Worm (Caenorhabditis elegans) whole organism, L1 larva: ENCODE measurements around the gene flp-23.

Experiments
- C04F5.9 ChIP-seq: sonication (generic microtip); optimal IDR thresholded peaks from 2 replicates; lab custom pipeline; 2016; ENCODE audit warnings: missing genetic modification characterization, missing compliant biosample characterization
- C16A3.4 ChIP-seq: fragments of 150-350 bp; optimal IDR thresholded peaks from 2 replicates; lab custom pipeline; 2014; ENCODE audit warnings: missing biosample characterization, missing genetic modification characterization
- C34B4.2 ChIP-seq: sonication (generic microtip); optimal IDR thresholded peaks from 2 replicates; lab custom pipeline; 2017; ENCODE audit warnings: mild to moderate bottlenecking, missing genetic modification characterization, missing compliant biosample characterization
- alr-1 ChIP-seq: fragments of 200-800 bp; sonication (Bioruptor generic); optimal IDR thresholded peaks from 2 replicates; lab custom pipeline; 2018; ENCODE audit warnings: borderline replicate concordance, mild to moderate bottlenecking, missing genetic modification characterization, missing compliant biosample characterization
- ceh-8 ChIP-seq: fragments of 200-800 bp; sonication (Bioruptor generic); optimal IDR thresholded peaks from 2 replicates; lab custom pipeline; 2018; ENCODE audit warnings: mild to moderate bottlenecking, missing genetic modification characterization, moderate library complexity, missing compliant biosample characterization
- ceh-82 ChIP-seq, 3 experiments: fragments of 150-350 bp in 1 of 3; sonication (generic microtip) in 2 of 3; optimal IDR thresholded peaks; 2 replicates each; lab custom pipeline; 2014 to 2017; ENCODE audit warnings: missing biosample characterization in 3 of 3, missing genetic modification characterization in 3 of 3
- ceh-88 ChIP-seq: fragments of 200-800 bp; sonication (Bioruptor generic); IDR thresholded peaks from 2 replicates; pipeline ENCODE4 v1.3.6; 2022; ENCODE audit warnings: missing genetic modification characterization, missing compliant biosample characterization
- dpl-1 ChIP-seq, 3 experiments: fragments of 150-350 bp in 2 of 3; sonication (generic microtip) in 1 of 3; optimal IDR thresholded peaks; 2 replicates each; lab custom pipeline; 2014 to 2017; ENCODE audit warnings: missing biosample characterization in 3 of 3, missing genetic modification characterization in 3 of 3, missing genetic modification reagents in 3 of 3
- dsc-1 ChIP-seq: sonication (generic microtip); optimal IDR thresholded peaks from 2 replicates; lab custom pipeline; 2016; ENCODE audit warnings: mild to moderate bottlenecking, missing genetic modification characterization, missing compliant biosample characterization
- efl-1 ChIP-seq, 4 experiments: fragments of 150-350 bp; optimal IDR thresholded peaks in 3 of 4; peaks in 1 of 4; 1 replicate in 1 of 4; 2 replicates in 3 of 4; lab custom pipeline; 2014; ENCODE audit warnings: missing biosample characterization in 2 of 4, missing genetic modification characterization in 2 of 4, missing genetic modification reagents in 2 of 4
- egl-27 ChIP-seq, 2 experiments: fragments of 150-350 bp in 1 of 2; sonication (generic microtip); optimal IDR thresholded peaks; 3 replicates each; lab custom pipeline; 2017 to 2018; ENCODE audit warnings: missing biosample characterization in 2 of 2, missing genetic modification characterization in 2 of 2, missing genetic modification reagents in 2 of 2
- elt-2 ChIP-seq: sonication (generic microtip); optimal IDR thresholded peaks from 2 replicates; lab custom pipeline; 2016; ENCODE audit warnings: missing genetic modification characterization, mild to moderate bottlenecking, inconsistent platforms, missing compliant biosample characterization, missing genetic modification reagents
- ets-5 ChIP-seq: fragments of 200-800 bp; sonication (Bioruptor generic); IDR thresholded peaks from 2 replicates; pipeline ENCODE4 v1.3.6; 2022; ENCODE audit warnings: missing genetic modification characterization, missing compliant biosample characterization
- fos-1 ChIP-seq: fragments of 150-350 bp; optimal IDR thresholded peaks from 2 replicates; lab custom pipeline; 2014; ENCODE audit warnings: missing biosample characterization, missing genetic modification characterization
- grh-1 ChIP-seq: fragments of 200-800 bp; sonication (Bioruptor generic); IDR thresholded peaks from 2 replicates; pipeline ENCODE4 v1.3.6; 2022; ENCODE audit warnings: missing genetic modification reagents, missing genetic modification characterization, missing compliant biosample characterization
- hlh-17 ChIP-seq: fragments of 200-800 bp; sonication (Bioruptor generic); optimal IDR thresholded peaks from 2 replicates; lab custom pipeline; 2018; ENCODE audit warnings: missing genetic modification characterization, mild to moderate bottlenecking, missing compliant biosample characterization, moderate library complexity, borderline replicate concordance
- hpl-2 ChIP-seq: fragments of 150-350 bp; optimal IDR thresholded peaks from 2 replicates; lab custom pipeline; 2014; ENCODE audit warnings: missing biosample characterization, missing genetic modification reagents, missing genetic modification characterization
- irx-1 ChIP-seq: sonication (generic microtip); optimal IDR thresholded peaks from 2 replicates; lab custom pipeline; 2016; ENCODE audit warnings: missing genetic modification characterization, missing compliant biosample characterization
- lin-14 ChIP-seq: fragments of 200-800 bp; sonication (Bioruptor generic); optimal IDR thresholded peaks from 2 replicates; lab custom pipeline; 2018; ENCODE audit warnings: mild to moderate bottlenecking, missing genetic modification characterization, moderate library complexity, missing compliant biosample characterization
- lin-35 ChIP-seq, 2 experiments: fragments of 150-350 bp; optimal IDR thresholded peaks; 2 replicates each; lab custom pipeline; 2014; ENCODE audit warnings: missing biosample characterization in 2 of 2, missing genetic modification characterization in 2 of 2, missing genetic modification reagents in 2 of 2
- lin-39 ChIP-seq: fragments of 150-350 bp; optimal IDR thresholded peaks from 2 replicates; lab custom pipeline; 2014; ENCODE audit warnings: missing biosample characterization, missing genetic modification reagents, missing genetic modification characterization
- lir-3 ChIP-seq: sonication (generic microtip); optimal IDR thresholded peaks from 2 replicates; lab custom pipeline; 2016; ENCODE audit warnings: mild to moderate bottlenecking, missing genetic modification characterization, moderate library complexity, missing compliant biosample characterization; ENCODE audit not compliant: poor library complexity
- lsy-2 ChIP-seq, 2 experiments: fragments of 150-350 bp; optimal IDR thresholded peaks; 2 replicates each; lab custom pipeline; 2014; ENCODE audit warnings: missing biosample characterization in 2 of 2, missing genetic modification characterization in 2 of 2
- mdl-1 ChIP-seq, 2 experiments: fragments of 150-350 bp; optimal IDR thresholded peaks; 2 replicates each; lab custom pipeline; 2014 to 2017; ENCODE audit warnings: missing biosample characterization in 2 of 2, missing genetic modification characterization in 2 of 2, inconsistent platforms in 1 of 2
- mef-2 ChIP-seq: fragments of 150-350 bp; optimal IDR thresholded peaks from 2 replicates; lab custom pipeline; 2014; ENCODE audit warnings: missing biosample characterization, missing genetic modification characterization
- nhr-11 ChIP-seq: fragments of 150-350 bp; optimal IDR thresholded peaks from 2 replicates; lab custom pipeline; 2014; ENCODE audit warnings: missing biosample characterization, missing genetic modification characterization
- nhr-19 ChIP-seq: fragments of 200-800 bp; sonication (Bioruptor generic); conservative IDR thresholded peaks from 2 replicates; pipeline ENCODE4 v1.3.6; 2022; ENCODE audit warnings: missing genetic modification characterization, missing compliant biosample characterization
- nhr-20 ChIP-seq: sonication (generic microtip); optimal IDR thresholded peaks from 2 replicates; lab custom pipeline; 2016; ENCODE audit warnings: mild to moderate bottlenecking, missing genetic modification characterization, missing compliant biosample characterization
- nhr-237 ChIP-seq: fragments of 150-350 bp; optimal IDR thresholded peaks from 2 replicates; lab custom pipeline; 2014; ENCODE audit warnings: missing biosample characterization, missing genetic modification characterization
- nhr-47 ChIP-seq: sonication (generic microtip); optimal IDR thresholded peaks from 2 replicates; lab custom pipeline; 2016; ENCODE audit warnings: mild to moderate bottlenecking, missing genetic modification characterization, moderate library complexity, missing compliant biosample characterization
- nhr-71 ChIP-seq: sonication (generic microtip); optimal IDR thresholded peaks from 2 replicates; lab custom pipeline; 2016; ENCODE audit warnings: mild to moderate bottlenecking, missing genetic modification characterization, moderate library complexity, missing compliant biosample characterization
- nhr-76 ChIP-seq: sonication (generic microtip); optimal IDR thresholded peaks from 2 replicates; lab custom pipeline; 2017; ENCODE audit warnings: missing biosample characterization, missing genetic modification characterization
- nhr-84 ChIP-seq: sonication (generic microtip); optimal IDR thresholded peaks from 2 replicates; lab custom pipeline; 2017; ENCODE audit warnings: missing biosample characterization, missing genetic modification characterization
- nhr-85 ChIP-seq: sonication (generic microtip); peaks from one replicate; lab custom pipeline; 2016; ENCODE audit warnings: missing genetic modification characterization, inconsistent platforms, missing compliant biosample characterization
- nhr-90 ChIP-seq: sonication (generic microtip); optimal IDR thresholded peaks from 2 replicates; lab custom pipeline; 2016; ENCODE audit warnings: mild to moderate bottlenecking, missing genetic modification characterization, missing compliant biosample characterization; ENCODE audit not compliant: poor library complexity
- pag-3 ChIP-seq: sonication (generic microtip); optimal IDR thresholded peaks from 2 replicates; lab custom pipeline; 2017; ENCODE audit warnings: missing genetic modification characterization, mild to moderate bottlenecking, missing compliant biosample characterization, antibody characterized with exemption, borderline replicate concordance; ENCODE audit not compliant: insufficient read depth
- pax-3 ChIP-seq: fragments of 200-800 bp; sonication (Bioruptor generic); optimal IDR thresholded peaks from 2 replicates; lab custom pipeline; 2018; ENCODE audit warnings: mild to moderate bottlenecking, missing genetic modification characterization, moderate library complexity, missing compliant biosample characterization
- skn-1 ChIP-seq: fragments of 150-350 bp; optimal IDR thresholded peaks from 2 replicates; lab custom pipeline; 2014; ENCODE audit warnings: missing biosample characterization, missing genetic modification characterization
- snu-23 ChIP-seq: sonication (generic microtip); optimal IDR thresholded peaks from 2 replicates; lab custom pipeline; 2016; ENCODE audit warnings: missing genetic modification characterization, missing compliant biosample characterization
- sox-4 ChIP-seq: sonication (generic microtip); optimal IDR thresholded peaks from 2 replicates; lab custom pipeline; 2016; ENCODE audit warnings: missing genetic modification characterization, missing compliant biosample characterization
- sptf-1 ChIP-seq: fragments of 150-350 bp; optimal IDR thresholded peaks from 2 replicates; lab custom pipeline; 2014; ENCODE audit warnings: missing biosample characterization, missing genetic modification characterization
- tbx-2 ChIP-seq: sonication (generic microtip); optimal IDR thresholded peaks from 2 replicates; lab custom pipeline; 2016; ENCODE audit warnings: missing genetic modification characterization, missing compliant biosample characterization
- unc-130 ChIP-seq: fragments of 150-350 bp; optimal IDR thresholded peaks from 2 replicates; lab custom pipeline; 2017; ENCODE audit warnings: missing biosample characterization, missing genetic modification characterization, inconsistent platforms
- unc-86 ChIP-seq: sonication (generic microtip); optimal IDR thresholded peaks from 2 replicates; lab custom pipeline; 2016; ENCODE audit warnings: missing genetic modification characterization, missing compliant biosample characterization
- unc-98 ChIP-seq: fragments of 200-800 bp; sonication (Bioruptor generic); IDR thresholded peaks from 2 replicates; pipeline ENCODE4 v1.3.6; 2022; ENCODE audit warnings: missing genetic modification characterization, missing compliant biosample characterization
- zag-1 ChIP-seq: fragments of 150-350 bp; optimal IDR thresholded peaks from 2 replicates; lab custom pipeline; 2014; ENCODE audit warnings: missing biosample characterization, missing genetic modification characterization

The flp-23 gene

DNA sequence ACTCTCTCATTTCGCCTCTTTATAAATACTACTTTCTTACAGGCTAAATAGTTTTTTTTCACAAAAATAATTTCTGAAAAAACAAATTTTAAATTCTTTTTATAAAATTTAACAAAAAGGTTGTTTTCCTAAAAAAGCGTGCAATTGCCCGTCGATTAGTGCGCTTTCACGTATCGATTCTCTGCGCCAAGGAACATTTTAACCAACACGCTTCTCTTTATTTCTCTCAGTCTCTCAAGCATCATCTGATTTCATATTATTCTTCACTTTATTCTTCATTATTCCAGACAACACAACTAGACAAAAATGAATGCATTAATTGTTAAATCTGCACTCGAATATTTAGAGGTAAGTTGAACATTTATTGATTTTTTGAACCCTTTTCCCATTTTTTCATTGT is 39.1 kb downstream of the flp-23 start, which contains the start of gene B0303.4 (continued):
- TF ChIP-seq skn-1 (tag; lab: Kevin White, UChicago) (peak; percentile 53), nhr-90 (tag; lab: Kevin White, UChicago) (peak; percentile 20), grh-1 (GFP tag; lab: Robert Waterston, UW) (no peak), lir-3 (peak; percentile 38), lin-39 (tag; lab: Kevin White, UChicago) (no peak), ceh-88 (GFP tag; lab: Robert Waterston, UW) (no peak), alr-1 (no peak), ets-5 (no peak), fos-1 (tag; lab: Kevin White, UChicago) (no peak), mef-2 (tag; lab: Kevin White, UChicago) (no peak), C16A3.4 (tag; lab: Kevin White, UChicago) (peak; percentile 51), elt-2 (tag; lab: Kevin White, UChicago) (no peak), ceh-82 (tag; optimal IDR thresholded peaks at IDR 0.05; lab: Kevin White, UChicago) (peak in 1 of 3 experiments; percentile 33), snu-23 (GFP tag; lab: Kevin White, UChicago) (peak; percentile 74), nhr-20 (peak; percentile 52), nhr-237 (tag; lab: Kevin White, UChicago) (no peak), zag-1 (tag; lab: Kevin White, UChicago) (no peak), pax-3 (no peak), nhr-11 (no peak), unc-86 (no peak), pag-3 (tag; lab: Kevin White, UChicago) (peak; percentile 43), nhr-85 (tag; lab: Kevin White, UChicago) (no peak)

DNA sequence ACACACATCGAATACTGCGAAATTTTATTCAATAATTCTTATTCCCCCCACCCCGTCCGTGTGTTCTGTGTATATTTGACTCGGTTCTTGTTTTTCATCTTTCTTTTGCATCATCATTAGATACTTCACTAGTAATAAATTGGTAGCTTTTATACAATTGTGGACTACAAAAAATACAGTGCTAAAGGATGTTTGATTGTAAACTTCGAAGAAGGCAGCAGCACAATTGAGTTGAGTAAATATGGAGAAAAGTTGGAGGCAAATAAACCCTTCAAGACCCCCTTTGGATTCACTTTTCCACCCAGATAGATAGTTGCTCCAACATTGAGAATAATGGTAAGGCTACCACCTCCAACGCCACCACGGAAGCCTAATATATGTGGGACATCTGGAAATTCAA is 42.8 kb downstream of the flp-23 start, which contains the start of gene B0303.7:
Gene B0303.7, plus strand, starts transcription at position 301 of the 400 bp plus-strand sequence.
- TF ChIP-seq lin-35 (GFP tag; optimal IDR thresholded peaks at IDR 0.05; lab: Kevin White, UChicago) (no peak), mdl-1 (tag; optimal IDR thresholded peaks at IDR 0.05; lab: Kevin White, UChicago) (no peak), nhr-47 (tag; lab: Kevin White, UChicago) (no peak), efl-1 (optimal IDR thresholded peaks at IDR 0.05; lab: Kevin White, UChicago) (no peak), efl-1 (GFP tag; optimal IDR thresholded peaks at IDR 0.05 in 1 of 2; lab: Kevin White, UChicago) (no peak), nhr-85 (tag; lab: Kevin White, UChicago) (no peak), sox-4 (tag; lab: Kevin White, UChicago) (no peak), lsy-2 (tag; optimal IDR thresholded peaks at IDR 0.05; lab: Kevin White, UChicago) (no peak), lir-3 (no peak), alr-1 (no peak), irx-1 (no peak), unc-130 (tag; lab: Kevin White, UChicago) (no peak), zag-1 (tag; lab: Kevin White, UChicago) (no peak)
- TF ChIP-seq, all 84 proteins: peak for 0

DNA sequence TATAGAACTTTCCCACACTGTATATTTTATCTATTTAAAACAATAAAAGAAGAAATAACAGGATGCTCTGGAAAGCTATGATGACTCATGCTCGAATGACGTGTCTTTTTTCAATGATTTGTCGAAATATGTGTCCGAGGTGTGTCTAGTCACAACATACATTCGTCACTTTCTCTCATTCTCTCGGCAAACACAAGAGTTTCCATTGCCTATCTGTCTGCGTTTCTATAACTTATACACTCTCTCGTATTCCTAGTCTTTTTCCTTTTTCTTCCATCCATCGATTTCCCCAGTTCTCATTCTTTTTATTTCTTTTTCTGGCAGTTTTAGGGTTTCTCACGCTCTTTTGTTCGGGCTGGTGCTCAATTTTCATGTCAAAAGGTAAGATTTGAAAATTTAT is 46.1 kb downstream of the flp-23 start:
- TF ChIP-seq C04F5.9 (tag; lab: Kevin White, UChicago) (no peak), pax-3 (no peak), grh-1 (GFP tag; lab: Robert Waterston, UW) (no peak), ceh-8 (no peak), ceh-82 (tag; optimal IDR thresholded peaks at IDR 0.05; lab: Kevin White, UChicago) (peak in 1 of 3 experiments; percentile 35), tbx-2 (tag; lab: Kevin White, UChicago) (no peak), dsc-1 (tag; lab: Kevin White, UChicago) (no peak), alr-1 (no peak), snu-23 (GFP tag; lab: Kevin White, UChicago) (peak; percentile 45), unc-86 (no peak), lsy-2 (tag; optimal IDR thresholded peaks at IDR 0.05; lab: Kevin White, UChicago) (peak in 1 of 2 experiments; percentile 49), unc-98 (no peak), nhr-71 (peak; percentile 23), lin-39 (tag; lab: Kevin White, UChicago) (no peak), egl-27 (tag; optimal IDR thresholded peaks at IDR 0.05; lab: Kevin White, UChicago) (no peak), nhr-19 (GFP tag; lab: Robert Waterston, UW) (no peak), lin-35 (GFP tag; optimal IDR thresholded peaks at IDR 0.05; lab: Kevin White, UChicago) (peak; percentile 27 to 46), sptf-1 (no peak), C34B4.2 (tag; lab: Kevin White, UChicago) (no peak), hpl-2 (GFP tag; lab: Kevin White, UChicago) (no peak), nhr-47 (tag; lab: Kevin White, UChicago) (peak; percentile 3), dpl-1 (GFP tag; optimal IDR thresholded peaks at IDR 0.05; lab: Kevin White, UChicago) (peak in 1 of 3 experiments; percentile 24), hlh-17 (no peak), ets-5 (no peak), nhr-84 (tag; lab: Kevin White, UChicago) (no peak), lin-14 (peak; percentile 66), nhr-76 (tag; lab: Kevin White, UChicago) (no peak), zag-1 (tag; lab: Kevin White, UChicago) (no peak), elt-2 (tag; lab: Kevin White, UChicago) (no peak)
